Worm (Caenorhabditis elegans) whole organism, L4/young adult: ENCODE results near the gene nhr-111.

Source experiments
- dao-5 ChIP-seq: sonication (generic microtip); optimal IDR thresholded peaks from 2 replicates; lab custom pipeline; 2016; ENCODE audit warnings: missing genotype, missing genetic modification characterization, moderate library complexity, missing compliant biosample characterization
- him-1 ChIP-seq: sonication (generic microtip); optimal IDR thresholded peaks from 2 replicates; lab custom pipeline; 2016; ENCODE audit warnings: missing genotype, missing genetic modification reagents, missing genetic modification characterization, missing compliant biosample characterization

DNA sequence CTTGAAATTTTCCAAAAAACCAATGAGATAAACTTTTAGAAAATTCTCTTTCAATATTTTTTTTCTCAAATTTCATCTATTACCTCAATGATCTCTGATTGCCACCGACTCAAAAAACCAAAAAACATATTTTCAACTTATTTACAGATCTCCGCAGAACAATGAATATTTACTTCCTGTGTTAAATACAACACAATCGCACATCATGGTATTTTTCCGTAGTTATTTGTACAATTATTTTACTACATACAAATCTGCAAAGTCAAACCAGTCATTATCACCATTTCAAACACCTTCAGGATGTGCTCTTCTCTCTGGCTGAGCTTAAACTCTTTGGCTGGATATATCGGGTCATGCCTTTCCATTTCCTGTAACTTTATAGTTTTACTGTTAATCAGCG, 41.3 kb upstream of the nhr-111 start, which contains the start of gene str-108:
- TF ChIP-seq him-1 (tag; lab: Kevin White, UChicago) (no peak), dao-5 (tag; lab: Kevin White, UChicago) (no peak)
